Fruit fly (Drosophila melanogaster) whole organism, adult: ENCODE data around the gene CG31897.

Experiments
- CG11617 ChIP-seq: fragments of 200-800 bp; sonication (Bioruptor generic); optimal IDR thresholded peaks from 2 replicates; lab custom pipeline; 2017; ENCODE audit warnings: mild to moderate bottlenecking, missing biosample characterization, missing genetic modification reagents, missing genetic modification characterization
- CG12768 ChIP-seq: fragments of 200-800 bp; sonication (Bioruptor generic); optimal IDR thresholded peaks from 2 replicates; lab custom pipeline; 2017; ENCODE audit warnings: missing biosample characterization, missing genetic modification characterization, mild to moderate bottlenecking, moderate library complexity, missing genetic modification reagents
- CG1620 ChIP-seq: fragments of 200-800 bp; sonication (Bioruptor generic); optimal IDR thresholded peaks from 2 replicates; lab custom pipeline; 2016; ENCODE audit warnings: missing biosample characterization, missing genetic modification characterization
- CG33017 ChIP-seq: fragments of 200-800 bp; sonication (Bioruptor generic); optimal IDR thresholded peaks from 2 replicates; lab custom pipeline; 2018; ENCODE audit warnings: missing biosample characterization, mild to moderate bottlenecking, missing genetic modification characterization, moderate library complexity
- CG7101 ChIP-seq: fragments of 200-800 bp; sonication (Bioruptor generic); optimal IDR thresholded peaks from 2 replicates; lab custom pipeline; 2018; ENCODE audit warnings: missing biosample characterization, mild to moderate bottlenecking, missing genetic modification characterization, moderate library complexity
- Clk ChIP-seq: fragments of 200-800 bp; sonication (Bioruptor generic); optimal IDR thresholded peaks from 2 replicates; lab custom pipeline; 2017; ENCODE audit warnings: missing biosample characterization, missing genetic modification characterization
- Mnt ChIP-seq: fragments of 200-800 bp; sonication (Bioruptor generic); optimal IDR thresholded peaks from 2 replicates; lab custom pipeline; 2016; ENCODE audit warnings: missing biosample characterization, mild to moderate bottlenecking, missing genetic modification characterization
- bab1 ChIP-seq: fragments of 200-800 bp; sonication (Bioruptor generic); optimal IDR thresholded peaks from 3 replicates; lab custom pipeline; 2019; ENCODE audit warnings: missing biosample characterization, mild to moderate bottlenecking, missing genetic modification characterization, moderate library complexity
- kay ChIP-seq: fragments of 200-800 bp; sonication (Bioruptor generic); peaks from one replicate; lab custom pipeline; 2016; ENCODE audit warnings: missing biosample characterization, missing genetic modification characterization, borderline replicate concordance
- ovo ChIP-seq: fragments of 200-800 bp; sonication (Bioruptor generic); optimal IDR thresholded peaks from 2 replicates; lab custom pipeline; 2016; ENCODE audit warnings: missing biosample characterization, missing genetic modification characterization

DNA sequence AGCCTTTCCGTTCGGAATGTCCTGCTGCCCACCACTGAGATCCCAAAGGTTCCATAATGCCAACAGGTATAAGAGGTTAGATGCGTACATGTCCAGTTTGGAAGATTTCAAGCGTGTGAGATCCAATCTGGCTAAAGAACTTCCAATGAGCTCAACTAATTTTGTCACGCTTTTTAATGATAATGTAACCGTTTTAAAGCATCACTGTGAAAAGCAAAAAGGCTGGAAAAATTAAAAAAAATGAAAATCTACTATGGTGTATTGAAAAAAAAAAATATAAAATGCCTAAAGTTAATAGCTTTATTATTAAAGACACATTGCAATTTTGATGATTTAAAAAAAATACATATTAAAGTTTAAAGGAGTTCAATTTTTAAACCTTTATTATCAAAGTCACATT, 49.1 kb upstream of the CG31897 start, which contains the start of gene Acp29AB:
- TF ChIP-seq Mnt (GFP tag; lab: Kevin White, UChicago), result no peak
- peak; percentile 62 for TF ChIP-seq kay (GFP tag; lab: Kevin White, UChicago)
- TF ChIP-seq bab1, result no peak
- TF ChIP-seq ovo (GFP tag; lab: Kevin White, UChicago), result no peak
- TF ChIP-seq CG12768 (GFP tag; lab: Kevin White, UChicago), result no peak
- TF ChIP-seq CG33017 (tag; lab: Kevin White, UChicago), result no peak
- no peak for TF ChIP-seq CG11617 (GFP tag; lab: Kevin White, UChicago)
- TF ChIP-seq CG1620 (GFP tag; lab: Kevin White, UChicago), result no peak
- no peak for TF ChIP-seq CG7101
- no peak for TF ChIP-seq Clk (GFP tag; lab: Kevin White, UChicago)
